Worm (Caenorhabditis elegans) whole organism, L1 larva: ENCODE data around the gene F09F9.3.

ENCODE experiments used
- C34B4.2 ChIP-seq: sonication (generic microtip); optimal IDR thresholded peaks from 2 replicates; lab custom pipeline; 2017; ENCODE audit warnings: mild to moderate bottlenecking, missing genetic modification characterization, missing compliant biosample characterization
- aha-1 ChIP-seq: fragments of 150-350 bp; optimal IDR thresholded peaks from 2 replicates; lab custom pipeline; 2014; ENCODE audit warnings: missing biosample characterization, missing genetic modification characterization
- alr-1 ChIP-seq: fragments of 200-800 bp; sonication (Bioruptor generic); optimal IDR thresholded peaks from 2 replicates; lab custom pipeline; 2018; ENCODE audit warnings: borderline replicate concordance, mild to moderate bottlenecking, missing genetic modification characterization, missing compliant biosample characterization
- ama-1 ChIP-seq: fragments of 150-350 bp; optimal IDR thresholded peaks from 2 replicates; lab custom pipeline; 2014
- blmp-1 ChIP-seq: fragments of 150-350 bp; optimal IDR thresholded peaks from 2 replicates; lab custom pipeline; 2014; ENCODE audit warnings: missing biosample characterization, missing genetic modification characterization
- ceh-63 ChIP-seq: fragments of 200-800 bp; sonication (Bioruptor generic); optimal IDR thresholded peaks from 2 replicates; lab custom pipeline; 2018; ENCODE audit warnings: mild to moderate bottlenecking, missing genetic modification characterization, missing compliant biosample characterization
- ceh-90 ChIP-seq: sonication (generic microtip); optimal IDR thresholded peaks from 2 replicates; lab custom pipeline; 2016; ENCODE audit warnings: missing genetic modification characterization, missing compliant biosample characterization
- dpl-1 ChIP-seq, 3 experiments: fragments of 150-350 bp in 2 of 3; sonication (generic microtip) in 1 of 3; optimal IDR thresholded peaks; 2 replicates each; lab custom pipeline; 2014 to 2017; ENCODE audit warnings: missing biosample characterization in 3 of 3, missing genetic modification characterization in 3 of 3, missing genetic modification reagents in 3 of 3
- dsc-1 ChIP-seq: sonication (generic microtip); optimal IDR thresholded peaks from 2 replicates; lab custom pipeline; 2016; ENCODE audit warnings: mild to moderate bottlenecking, missing genetic modification characterization, missing compliant biosample characterization
- efl-1 ChIP-seq, 4 experiments: fragments of 150-350 bp; optimal IDR thresholded peaks in 3 of 4; peaks in 1 of 4; 1 replicate in 1 of 4; 2 replicates in 3 of 4; lab custom pipeline; 2014; ENCODE audit warnings: missing biosample characterization in 2 of 4, missing genetic modification characterization in 2 of 4, missing genetic modification reagents in 2 of 4
- egl-27 ChIP-seq, 2 experiments: fragments of 150-350 bp in 1 of 2; sonication (generic microtip); optimal IDR thresholded peaks; 3 replicates each; lab custom pipeline; 2017 to 2018; ENCODE audit warnings: missing biosample characterization in 2 of 2, missing genetic modification characterization in 2 of 2, missing genetic modification reagents in 2 of 2
- fos-1 ChIP-seq: fragments of 150-350 bp; optimal IDR thresholded peaks from 2 replicates; lab custom pipeline; 2014; ENCODE audit warnings: missing biosample characterization, missing genetic modification characterization
- irx-1 ChIP-seq: sonication (generic microtip); optimal IDR thresholded peaks from 2 replicates; lab custom pipeline; 2016; ENCODE audit warnings: missing genetic modification characterization, missing compliant biosample characterization
- lin-14 ChIP-seq: fragments of 200-800 bp; sonication (Bioruptor generic); optimal IDR thresholded peaks from 2 replicates; lab custom pipeline; 2018; ENCODE audit warnings: mild to moderate bottlenecking, missing genetic modification characterization, moderate library complexity, missing compliant biosample characterization
- lin-39 ChIP-seq: fragments of 150-350 bp; optimal IDR thresholded peaks from 2 replicates; lab custom pipeline; 2014; ENCODE audit warnings: missing biosample characterization, missing genetic modification reagents, missing genetic modification characterization
- lsy-2 ChIP-seq, 2 experiments: fragments of 150-350 bp; optimal IDR thresholded peaks; 2 replicates each; lab custom pipeline; 2014; ENCODE audit warnings: missing biosample characterization in 2 of 2, missing genetic modification characterization in 2 of 2
- mdl-1 ChIP-seq, 2 experiments: fragments of 150-350 bp; optimal IDR thresholded peaks; 2 replicates each; lab custom pipeline; 2014 to 2017; ENCODE audit warnings: missing biosample characterization in 2 of 2, missing genetic modification characterization in 2 of 2, inconsistent platforms in 1 of 2
- mef-2 ChIP-seq: fragments of 150-350 bp; optimal IDR thresholded peaks from 2 replicates; lab custom pipeline; 2014; ENCODE audit warnings: missing biosample characterization, missing genetic modification characterization
- mep-1 ChIP-seq: fragments of 150-350 bp; optimal IDR thresholded peaks from 2 replicates; lab custom pipeline; 2014; ENCODE audit warnings: missing biosample characterization, missing genetic modification characterization
- nhr-19 ChIP-seq: fragments of 200-800 bp; sonication (Bioruptor generic); conservative IDR thresholded peaks from 2 replicates; pipeline ENCODE4 v1.3.6; 2022; ENCODE audit warnings: missing genetic modification characterization, missing compliant biosample characterization
- nhr-20 ChIP-seq: sonication (generic microtip); optimal IDR thresholded peaks from 2 replicates; lab custom pipeline; 2016; ENCODE audit warnings: mild to moderate bottlenecking, missing genetic modification characterization, missing compliant biosample characterization
- nhr-28 ChIP-seq: fragments of 150-350 bp; optimal IDR thresholded peaks from 2 replicates; lab custom pipeline; 2014; ENCODE audit warnings: missing biosample characterization, missing genetic modification characterization
- nhr-47 ChIP-seq: sonication (generic microtip); optimal IDR thresholded peaks from 2 replicates; lab custom pipeline; 2016; ENCODE audit warnings: mild to moderate bottlenecking, missing genetic modification characterization, moderate library complexity, missing compliant biosample characterization
- nhr-71 ChIP-seq: sonication (generic microtip); optimal IDR thresholded peaks from 2 replicates; lab custom pipeline; 2016; ENCODE audit warnings: mild to moderate bottlenecking, missing genetic modification characterization, moderate library complexity, missing compliant biosample characterization
- nhr-85 ChIP-seq: sonication (generic microtip); peaks from one replicate; lab custom pipeline; 2016; ENCODE audit warnings: missing genetic modification characterization, inconsistent platforms, missing compliant biosample characterization
- pag-3 ChIP-seq: sonication (generic microtip); optimal IDR thresholded peaks from 2 replicates; lab custom pipeline; 2017; ENCODE audit warnings: missing genetic modification characterization, mild to moderate bottlenecking, missing compliant biosample characterization, antibody characterized with exemption, borderline replicate concordance; ENCODE audit not compliant: insufficient read depth
- rnt-1 ChIP-seq: sonication (generic microtip); optimal IDR thresholded peaks from 2 replicates; lab custom pipeline; 2016; ENCODE audit warnings: mild to moderate bottlenecking, missing genetic modification characterization, moderate library complexity, missing compliant biosample characterization
- snu-23 ChIP-seq: sonication (generic microtip); optimal IDR thresholded peaks from 2 replicates; lab custom pipeline; 2016; ENCODE audit warnings: missing genetic modification characterization, missing compliant biosample characterization
- sox-4 ChIP-seq: sonication (generic microtip); optimal IDR thresholded peaks from 2 replicates; lab custom pipeline; 2016; ENCODE audit warnings: missing genetic modification characterization, missing compliant biosample characterization
- sup-37 ChIP-seq: fragments of 200-800 bp; sonication (Bioruptor generic); optimal IDR thresholded peaks from 2 replicates; lab custom pipeline; 2018; ENCODE audit warnings: mild to moderate bottlenecking, missing genetic modification characterization, missing compliant biosample characterization
- swsn-7 ChIP-seq: sonication (generic microtip); optimal IDR thresholded peaks from 2 replicates; lab custom pipeline; 2016; ENCODE audit warnings: missing genetic modification characterization, missing compliant biosample characterization
- tbx-2 ChIP-seq: sonication (generic microtip); optimal IDR thresholded peaks from 2 replicates; lab custom pipeline; 2016; ENCODE audit warnings: missing genetic modification characterization, missing compliant biosample characterization
- unc-30 ChIP-seq: sonication (generic microtip); optimal IDR thresholded peaks from 2 replicates; lab custom pipeline; 2017; ENCODE audit warnings: missing biosample characterization, missing genetic modification characterization
- unc-86 ChIP-seq: sonication (generic microtip); optimal IDR thresholded peaks from 2 replicates; lab custom pipeline; 2016; ENCODE audit warnings: missing genetic modification characterization, missing compliant biosample characterization
- unc-98 ChIP-seq: fragments of 200-800 bp; sonication (Bioruptor generic); IDR thresholded peaks from 2 replicates; pipeline ENCODE4 v1.3.6; 2022; ENCODE audit warnings: missing genetic modification characterization, missing compliant biosample characterization

F09F9.3 gene

ce11 chrX:4132243-4132642 is 11.4 kb upstream of the F09F9.3 start (continued):
- TF ChIP-seq egl-27 (tag; optimal IDR thresholded peaks at IDR 0.05; lab: Kevin White, UChicago): no peak

- TF ChIP-seq fos-1 (tag; lab: Kevin White, UChicago) (no peak), mep-1 (tag; lab: Kevin White, UChicago) (no peak), egl-27 (tag; optimal IDR thresholded peaks at IDR 0.05; lab: Kevin White, UChicago) (no peak), lin-14 (GFP tag; lab: Kevin White, UChicago) (peak; percentile 56), sup-37 (GFP tag; lab: Kevin White, UChicago) (no peak), sox-4 (tag; lab: Kevin White, UChicago) (no peak), unc-30 (tag; lab: Kevin White, UChicago) (no peak), nhr-20 (tag; lab: Kevin White, UChicago) (peak; percentile 61), dpl-1 (GFP tag; optimal IDR thresholded peaks at IDR 0.05; lab: Kevin White, UChicago) (no peak), nhr-19 (GFP tag; lab: Robert Waterston, UW) (peak; percentile 72), nhr-28 (tag; lab: Kevin White, UChicago) (no peak), unc-86 (tag; lab: Kevin White, UChicago) (no peak), unc-98 (GFP tag; lab: Robert Waterston, UW) (no peak), rnt-1 (tag; lab: Kevin White, UChicago) (peak; percentile 63), lin-39 (peak; percentile 49), lsy-2 (tag; optimal IDR thresholded peaks at IDR 0.05; lab: Kevin White, UChicago) (peak in 1 of 2 experiments; percentile 25), tbx-2 (tag; lab: Kevin White, UChicago) (peak; percentile 17), efl-1 (optimal IDR thresholded peaks at IDR 0.05; lab: Kevin White, UChicago) (no peak), efl-1 (GFP tag; optimal IDR thresholded peaks at IDR 0.05 in 1 of 2; lab: Kevin White, UChicago) (no peak), nhr-71 (tag; lab: Kevin White, UChicago) (peak; percentile 83), snu-23 (GFP tag; lab: Kevin White, UChicago) (peak; percentile 50), mdl-1 (tag; optimal IDR thresholded peaks at IDR 0.05; lab: Kevin White, UChicago) (no peak)
These were observed 10.5 kb upstream of the F09F9.3 start for ce11 chrX:4131354-4131753.

- TF ChIP-seq irx-1 (no peak), dsc-1 (no peak), swsn-7 (tag; lab: Kevin White, UChicago) (no peak), pag-3 (tag; lab: Kevin White, UChicago) (no peak), ama-1 (lab: Kevin White, UChicago) (no peak), C34B4.2 (tag; lab: Kevin White, UChicago) (no peak), blmp-1 (tag; lab: Kevin White, UChicago) (no peak), sox-4 (tag; lab: Kevin White, UChicago) (no peak), aha-1 (tag; lab: Kevin White, UChicago) (no peak), ceh-90 (tag; lab: Kevin White, UChicago) (no peak), nhr-85 (tag; lab: Kevin White, UChicago) (no peak), mef-2 (no peak), alr-1 (tag; lab: Kevin White, UChicago) (no peak), nhr-47 (tag; lab: Kevin White, UChicago) (no peak), ceh-63 (no peak), fos-1 (tag; lab: Kevin White, UChicago) (no peak)
These were observed 7.8 kb upstream of the F09F9.3 start for ce11 chrX:4128684-4129083.

ce11 chrX:4125165-4125803 is 4.4 kb upstream of the F09F9.3 start:
- TF ChIP-seq nhr-85 (tag; lab: Kevin White, UChicago) (peak; percentile 21), mep-1 (tag; lab: Kevin White, UChicago) (no peak)
